Worm (Caenorhabditis elegans) whole organism, L1 larva: Measurements from ENCODE around the gene str-196.

Source experiments
- ama-1 ChIP-seq: fragments of 150-350 bp; optimal IDR thresholded peaks from 2 replicates; lab custom pipeline; 2014
- ceh-82 ChIP-seq, 3 experiments: fragments of 150-350 bp in 1 of 3; sonication (generic microtip) in 2 of 3; optimal IDR thresholded peaks; 2 replicates each; lab custom pipeline; 2014 to 2017; ENCODE audit warnings: missing biosample characterization in 3 of 3, missing genetic modification characterization in 3 of 3
- ets-5 ChIP-seq: fragments of 200-800 bp; sonication (Bioruptor generic); IDR thresholded peaks from 2 replicates; pipeline ENCODE4 v1.3.6; 2022; ENCODE audit warnings: missing genetic modification characterization, missing compliant biosample characterization
- lin-15B ChIP-seq: fragments of 150-350 bp; sonication (generic microtip); optimal IDR thresholded peaks from 3 replicates; lab custom pipeline; 2014; ENCODE audit warnings: missing biosample characterization, missing genetic modification characterization
- mdl-1 ChIP-seq, 2 experiments: fragments of 150-350 bp; optimal IDR thresholded peaks; 2 replicates each; lab custom pipeline; 2014 to 2017; ENCODE audit warnings: missing biosample characterization in 2 of 2, missing genetic modification characterization in 2 of 2, inconsistent platforms in 1 of 2
- mep-1 ChIP-seq: fragments of 150-350 bp; optimal IDR thresholded peaks from 2 replicates; lab custom pipeline; 2014; ENCODE audit warnings: missing biosample characterization, missing genetic modification characterization
- nhr-12 ChIP-seq: sonication (generic microtip); optimal IDR thresholded peaks from 2 replicates; lab custom pipeline; 2017; ENCODE audit warnings: missing biosample characterization, missing genetic modification characterization
- nhr-237 ChIP-seq: fragments of 150-350 bp; optimal IDR thresholded peaks from 2 replicates; lab custom pipeline; 2014; ENCODE audit warnings: missing biosample characterization, missing genetic modification characterization
- snpc-4 ChIP-seq: fragments of 150-350 bp; optimal IDR thresholded peaks from 2 replicates; lab custom pipeline; 2014; ENCODE audit warnings: missing biosample characterization, missing genetic modification characterization
- unc-62 ChIP-seq: fragments of 150-350 bp; optimal IDR thresholded peaks from 2 replicates; lab custom pipeline; 2014; ENCODE audit warnings: missing biosample characterization, missing genetic modification reagents, missing genetic modification characterization
- zag-1 ChIP-seq: fragments of 150-350 bp; optimal IDR thresholded peaks from 2 replicates; lab custom pipeline; 2014; ENCODE audit warnings: missing biosample characterization, missing genetic modification characterization

ce11 chrV:462263-462662, 29.3 kb upstream of the str-196 start, which contains the start of gene nhr-202:
- no peak for TF ChIP-seq ceh-82 (tag; optimal IDR thresholded peaks at IDR 0.05; lab: Kevin White, UChicago)
- no peak for TF ChIP-seq snpc-4 (tag; lab: Kevin White, UChicago)
- TF ChIP-seq nhr-237 (tag; lab: Kevin White, UChicago): no peak
- TF ChIP-seq zag-1 (tag; lab: Kevin White, UChicago): no peak
- TF ChIP-seq nhr-12 (tag; lab: Kevin White, UChicago): no peak
- no peak for TF ChIP-seq ets-5 (GFP tag; lab: Robert Waterston, UW)
- TF ChIP-seq mep-1 (tag; lab: Kevin White, UChicago): peak; percentile 25
- TF ChIP-seq mdl-1 (tag; optimal IDR thresholded peaks at IDR 0.05; lab: Kevin White, UChicago): no peak
- TF ChIP-seq lin-15B (tag; lab: Kevin White, UChicago): no peak
- TF ChIP-seq ama-1 (lab: Kevin White, UChicago): no peak
- TF ChIP-seq unc-62 (GFP tag; lab: Kevin White, UChicago): no peak
